Fruit fly (Drosophila melanogaster): ENCODE results near the gene Best1.

dm6 chr3R:10121266-10121904, 48.9 kb downstream of the Best1 start, which contains the start of the genes gammaSnap2 and ATPsynepsilonL:
- TF ChIP-seq Sp1 (GFP tag; optimal IDR thresholded peaks at IDR 0.05) (no peak), pan (optimal IDR thresholded peaks at IDR 0.05) (no peak), br (GFP tag; optimal IDR thresholded peaks at IDR 0.05) (no peak), h (GFP tag; optimal IDR thresholded peaks at IDR 0.05) (no peak), usp (GFP tag; optimal IDR thresholded peaks at IDR 0.05) (no peak), jim (GFP tag; optimal IDR thresholded peaks at IDR 0.05) (no peak), Jra (GFP tag; optimal IDR thresholded peaks at IDR 0.05) (no peak), Rel (GFP tag; optimal IDR thresholded peaks at IDR 0.05) (no peak), Rel (tag; optimal IDR thresholded peaks at IDR 0.05) (no peak), Myc (optimal IDR thresholded peaks at IDR 0.05) (no peak), Mio (GFP tag; optimal IDR thresholded peaks at IDR 0.05) (no peak), psq (GFP tag; optimal IDR thresholded peaks at IDR 0.05) (no peak)

All from whole organism, wandering third instar larva.